Fruit fly (Drosophila melanogaster) whole organism: ENCODE measurements around the gene swa.

Experiments used
- CG8478 ChIP-seq: fragments of >200 bp; optimal IDR thresholded peaks from 2 replicates; lab custom pipeline; 2018; ENCODE audit warnings: inconsistent platforms
- Dll ChIP-seq: fragments of >200 bp; optimal IDR thresholded peaks from 2 replicates; lab custom pipeline; 2017
- psq ChIP-seq: fragments of >200 bp; optimal IDR thresholded peaks from 2 replicates; lab custom pipeline; 2017

dm6 chrX:6315583-6315982, 49.9 kb downstream of the swa start:
- TF ChIP-seq psq (lab: Kevin White, UChicago) = no peak
- no peak for TF ChIP-seq CG8478 (lab: Kevin White, UChicago)
- TF ChIP-seq Dll (lab: Kevin White, UChicago) = no peak
